Worm (Caenorhabditis elegans): ENCODE data around the gene ads-1.

DNA sequence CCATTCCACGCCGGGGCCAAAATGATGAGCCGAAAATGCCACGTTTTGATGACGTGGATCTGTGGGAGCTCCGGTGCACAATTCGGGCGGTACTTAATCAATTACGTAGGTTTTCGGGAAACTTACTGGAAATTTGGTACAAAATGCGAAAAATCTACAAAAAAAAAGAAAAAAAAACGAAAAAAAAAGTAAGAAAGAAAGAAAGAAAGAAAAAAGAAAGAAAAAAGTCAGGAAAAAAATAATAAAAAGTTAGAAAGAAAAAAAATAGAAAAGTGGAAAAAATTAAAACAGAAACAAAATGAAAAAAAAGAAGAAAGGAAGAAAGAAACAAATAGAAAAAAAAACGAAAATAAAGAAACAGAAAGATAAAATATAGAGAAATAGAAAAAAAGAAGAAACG, 14.5 kb upstream of the ads-1 start:
- no peak for TF ChIP-seq athp-1 (tag; optimal IDR thresholded peaks at IDR 0.05)
- no peak for TF ChIP-seq F57A8.1 (GFP tag; optimal IDR thresholded peaks at IDR 0.05)
